Worm (Caenorhabditis elegans) whole organism, young adult: Measurements from ENCODE around the gene srt-55.

ENCODE experiments used
- F57A8.1 ChIP-seq: fragments of 200-800 bp; sonication (Bioruptor generic); optimal IDR thresholded peaks from 2 replicates; lab custom pipeline; 2018; ENCODE audit warnings: mild to moderate bottlenecking, missing genetic modification characterization, moderate library complexity, missing compliant biosample characterization
- egl-44 ChIP-seq: fragments of 200-800 bp; sonication (Bioruptor generic); IDR thresholded peaks from 2 replicates; pipeline ENCODE4 v1.3.6; 2022; ENCODE audit warnings: missing genetic modification reagents, missing genetic modification characterization, missing compliant biosample characterization
- pbrm-1 ChIP-seq: fragments of 200-800 bp; sonication (Bioruptor generic); IDR thresholded peaks from 2 replicates; pipeline ENCODE4 v1.3.6; 2022; ENCODE audit warnings: missing genetic modification reagents, missing genetic modification characterization, missing compliant biosample characterization

DNA sequence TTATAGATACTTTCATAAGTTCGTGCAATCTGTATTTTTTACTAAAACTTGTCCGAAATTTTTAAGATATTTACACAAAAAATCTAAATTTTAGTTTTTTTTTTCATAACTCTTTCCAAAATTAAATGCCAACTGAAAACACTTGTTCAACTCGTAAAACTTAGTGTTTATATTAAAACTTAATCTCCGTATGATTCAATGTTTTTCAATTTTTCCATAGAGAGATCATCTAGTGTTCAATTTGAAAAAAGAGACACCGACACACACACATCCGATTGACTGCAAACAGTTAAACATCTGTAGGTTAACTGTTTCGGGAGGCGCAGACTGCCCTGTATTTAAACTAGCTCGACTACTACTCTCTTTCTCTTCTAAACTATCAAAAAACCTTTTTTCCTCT, 2.7 kb upstream of the srt-55 start, which contains the start of gene T16H12.9:
- TF ChIP-seq egl-44 (GFP tag; lab: Robert Waterston, UW) = no peak
- TF ChIP-seq F57A8.1 = no peak
- no peak for TF ChIP-seq pbrm-1
